Fruit fly (Drosophila melanogaster) Kc167 (cell line): ENCODE measurements around the gene CG13928.

Source experiments
- h ChIP-seq: fragments of >200 bp; optimal IDR thresholded peaks from 3 replicates; lab custom pipeline; 2018; ENCODE audit warnings: missing external identifiers
- psq ChIP-seq: fragments of >200 bp; optimal IDR thresholded peaks from 2 replicates; lab custom pipeline; 2017; ENCODE audit warnings: missing external identifiers

DNA sequence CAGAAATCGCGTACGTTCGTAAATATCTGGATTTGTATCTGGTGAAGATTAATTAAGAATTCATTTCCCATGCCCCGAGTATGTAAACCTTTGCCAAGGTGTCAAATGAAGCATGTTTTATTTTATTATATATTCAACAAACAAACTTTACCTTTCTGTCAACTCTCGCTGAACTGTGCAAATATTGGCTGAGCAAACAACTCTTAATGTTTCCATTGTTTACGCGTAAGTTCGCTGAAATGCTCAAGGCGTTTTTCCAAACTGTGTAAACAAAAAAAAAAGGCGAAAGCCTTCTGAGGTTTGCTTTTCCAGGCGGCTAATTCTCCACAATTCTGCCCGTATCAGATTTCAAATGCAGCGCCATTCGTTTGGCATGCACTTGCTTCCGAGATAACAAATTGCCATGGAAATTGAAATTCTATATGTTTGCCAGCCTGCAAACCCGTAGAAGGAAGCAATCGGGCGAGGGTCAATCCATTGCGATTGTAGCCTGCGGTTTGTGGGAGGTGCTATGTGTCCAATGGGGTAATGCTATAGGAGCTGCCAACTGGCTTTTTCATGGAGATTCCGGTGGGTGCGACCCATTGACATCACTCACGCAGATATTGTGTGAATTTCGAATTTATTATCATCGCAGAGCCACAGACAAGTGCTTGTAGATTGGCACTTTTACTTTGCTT lies 36.3 kb downstream of the CG13928 start:
- no peak for TF ChIP-seq psq
- no peak for TF ChIP-seq h (lab: Kevin White, UChicago)
